Worm (Caenorhabditis elegans) whole organism, L4/young adult: ENCODE results near the gene srz-102.

Experiments
- W03F9.2 ChIP-seq: fragments of 150-350 bp; optimal IDR thresholded peaks from 2 replicates; lab custom pipeline; 2014; ENCODE audit warnings: missing biosample characterization, missing genetic modification characterization
- him-1 ChIP-seq: sonication (generic microtip); optimal IDR thresholded peaks from 2 replicates; lab custom pipeline; 2016; ENCODE audit warnings: missing genotype, missing genetic modification reagents, missing genetic modification characterization, missing compliant biosample characterization

DNA sequence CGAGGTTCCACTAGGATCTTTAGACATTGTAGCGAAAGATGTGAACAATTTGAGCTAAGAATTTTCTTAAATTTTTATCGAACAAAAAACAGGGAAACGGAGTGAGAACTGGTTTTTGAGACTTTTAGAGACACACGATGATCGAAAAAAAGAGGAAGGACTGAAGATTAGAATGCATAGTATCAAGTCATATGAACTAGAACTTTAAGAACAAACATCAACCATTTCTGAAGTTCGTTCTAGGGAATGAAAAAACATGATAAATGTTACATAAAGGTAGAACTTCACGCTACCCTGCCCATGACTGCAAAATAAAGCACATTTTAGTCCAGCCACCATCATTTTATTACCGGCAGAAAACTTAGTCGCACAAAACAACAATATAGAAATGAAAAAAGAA lies 41.0 kb upstream of the srz-102 start, which contains the start of gene W06G6.9:
- TF ChIP-seq him-1 (tag; lab: Kevin White, UChicago), result no peak
- no peak for TF ChIP-seq W03F9.2 (tag; lab: Kevin White, UChicago)
